Fruit fly (Drosophila melanogaster): ENCODE results near the gene Hsc70-4.
A peak's percentile ranks its signal among the peaks of the same experiment; 100 is the strongest.

Hsc70-4 gene

DNA sequence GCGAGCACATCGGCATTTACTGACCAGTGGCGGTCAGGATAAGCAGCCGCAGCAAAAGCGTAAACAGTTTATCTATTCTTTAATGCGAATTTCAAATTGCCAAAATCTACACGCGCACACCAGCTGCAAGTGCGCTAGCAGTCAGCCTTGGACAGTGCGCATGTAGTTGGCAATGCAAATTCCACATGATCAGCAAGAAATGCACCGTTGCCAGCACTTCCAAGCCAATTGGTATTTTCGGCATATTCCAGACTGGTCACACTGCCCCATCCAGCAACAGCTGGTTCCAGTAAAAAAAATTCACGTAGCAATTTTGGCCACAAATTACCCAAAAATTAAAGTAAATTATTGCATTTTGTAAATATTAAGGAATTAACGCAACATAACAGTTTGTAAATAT is 45.3 kb downstream of the Hsc70-4 start (continued):
- peak; percentile 55 for TF ChIP-seq phol (tag; optimal IDR thresholded peaks at IDR 0.05)
- no peak for TF ChIP-seq so (GFP tag; IDR thresholded peaks at IDR 0.05)
- no peak for TF ChIP-seq Chrac-16 (GFP tag; optimal IDR thresholded peaks at IDR 0.05)
- peak; percentile 98 for TF ChIP-seq pzg (GFP tag; optimal IDR thresholded peaks at IDR 0.05)
- TF ChIP-seq PHDP (tag; optimal IDR thresholded peaks at IDR 0.05), result peak; percentile 8
- TF ChIP-seq YL-1 (GFP tag; optimal IDR thresholded peaks at IDR 0.05), result peak; percentile 49
- peak; percentile 89 for TF ChIP-seq CG2116 (GFP tag; optimal IDR thresholded peaks at IDR 0.05)
- no peak for TF ChIP-seq tup (GFP tag; optimal IDR thresholded peaks at IDR 0.05)
- TF ChIP-seq CG1233 (GFP tag; optimal IDR thresholded peaks at IDR 0.05), result no peak
- TF ChIP-seq tin (GFP tag; optimal IDR thresholded peaks at IDR 0.05), result no peak
- TF ChIP-seq tna (GFP tag; IDR thresholded peaks at IDR 0.05; ENCODE audit: partially characterized antibody), result no peak
- TF ChIP-seq Adf1 (GFP tag; IDR thresholded peaks at IDR 0.05), result no peak
- TF ChIP-seq CG34422 (GFP tag; IDR thresholded peaks at IDR 0.05), result no peak
- TF ChIP-seq Eip74EF (GFP tag; optimal IDR thresholded peaks at IDR 0.05), result no peak
- TF ChIP-seq nerfin-2 (GFP tag; IDR thresholded peaks at IDR 0.05; ENCODE audit: partially characterized antibody), result no peak
- TF ChIP-seq CG13424 (tag; optimal IDR thresholded peaks at IDR 0.05), result peak; percentile 0
- no peak for TF ChIP-seq az2 (GFP tag; optimal IDR thresholded peaks at IDR 0.05)
- peak; percentile 28 for TF ChIP-seq mam (GFP tag; optimal IDR thresholded peaks at IDR 0.05)
- no peak for TF ChIP-seq gce (GFP tag; IDR thresholded peaks at IDR 0.05)
- TF ChIP-seq pnt (GFP tag; optimal IDR thresholded peaks at IDR 0.05), result no peak
- no peak for TF ChIP-seq CG9876 (GFP tag; optimal IDR thresholded peaks at IDR 0.05)
- TF ChIP-seq B-H2 (GFP tag; optimal IDR thresholded peaks at IDR 0.05), result no peak
- no peak for TF ChIP-seq NK7.1 (GFP tag; optimal IDR thresholded peaks at IDR 0.05)
- no peak for TF ChIP-seq CG14014 (GFP tag; IDR thresholded peaks at IDR 0.05)
- TF ChIP-seq chm (GFP tag; IDR thresholded peaks at IDR 0.05), result no peak
- no peak for TF ChIP-seq Rfx (GFP tag; IDR thresholded peaks at IDR 0.05)
- no peak for TF ChIP-seq run (tag; optimal IDR thresholded peaks at IDR 0.05)
- TF ChIP-seq Rx (GFP tag; IDR thresholded peaks at IDR 0.05), result no peak
- peak; percentile 82 for TF ChIP-seq CG10462 (GFP tag; optimal IDR thresholded peaks at IDR 0.05)
- peak; percentile 90 for TF ChIP-seq dm (GFP tag; optimal IDR thresholded peaks at IDR 0.05)
- TF ChIP-seq pros (GFP tag; optimal IDR thresholded peaks at IDR 0.05), result no peak
- TF ChIP-seq gt (GFP tag; IDR thresholded peaks at IDR 0.05), result no peak
- no peak for TF ChIP-seq CG11723 (GFP tag; optimal IDR thresholded peaks at IDR 0.05)
- no peak for TF ChIP-seq CG9817 (tag; optimal IDR thresholded peaks at IDR 0.05)
- no peak for TF ChIP-seq Hand (GFP tag; optimal IDR thresholded peaks at IDR 0.05)
- TF ChIP-seq Meics (GFP tag; optimal IDR thresholded peaks at IDR 0.05), result no peak
- no peak for TF ChIP-seq CG11085 (GFP tag; IDR thresholded peaks at IDR 0.05)
- TF ChIP-seq CG43689 (GFP tag; IDR thresholded peaks at IDR 0.05), result no peak
- TF ChIP-seq otp (GFP tag; IDR thresholded peaks at IDR 0.05), result no peak
- TF ChIP-seq dpn (GFP tag; optimal IDR thresholded peaks at IDR 0.05), result peak; percentile 34 to 39
- peak; percentile 65 for TF ChIP-seq nmo (GFP tag; optimal IDR thresholded peaks at IDR 0.05)
- TF ChIP-seq CG12299 (tag; optimal IDR thresholded peaks at IDR 0.05), result no peak
- no peak for TF ChIP-seq CG5953 (GFP tag; IDR thresholded peaks at IDR 0.05)
- TF ChIP-seq CG9215 (GFP tag; IDR thresholded peaks at IDR 0.05), result no peak
- TF ChIP-seq ap (GFP tag; IDR thresholded peaks at IDR 0.05), result no peak
- no peak for TF ChIP-seq CG7556 (GFP tag; optimal IDR thresholded peaks at IDR 0.05)
- peak; percentile 83 for TF ChIP-seq CG15514 (GFP tag; optimal IDR thresholded peaks at IDR 0.05)
- peak; percentile 52 for TF ChIP-seq lbe (GFP tag; optimal IDR thresholded peaks at IDR 0.05)
- TF ChIP-seq hkb (optimal IDR thresholded peaks at IDR 0.05), result peak; percentile 8
- no peak for TF ChIP-seq hkb (GFP tag; IDR thresholded peaks at IDR 0.05)
- TF ChIP-seq Fer1 (GFP tag; optimal IDR thresholded peaks at IDR 0.05), result no peak
- TF ChIP-seq kay (GFP tag; optimal IDR thresholded peaks at IDR 0.05), result peak; percentile 42
